Worm (Caenorhabditis elegans) whole organism, young adult: Measurements from ENCODE around the gene K08H2.10.

Experiments
- B0261.1 ChIP-seq: sonication (generic microtip); optimal IDR thresholded peaks from 2 replicates; lab custom pipeline; 2016; ENCODE audit warnings: mild to moderate bottlenecking, missing genetic modification characterization, moderate library complexity, missing compliant biosample characterization
- D2030.7 ChIP-seq: fragments of 200-800 bp; sonication (Bioruptor generic); IDR thresholded peaks from 2 replicates; pipeline ENCODE4 v1.3.6; 2022; ENCODE audit warnings: missing genetic modification reagents, missing genetic modification characterization, missing compliant biosample characterization
- F23B12.7 ChIP-seq: sonication (generic microtip); optimal IDR thresholded peaks from 2 replicates; lab custom pipeline; 2017; ENCODE audit warnings: missing genetic modification characterization, mild to moderate bottlenecking, missing compliant biosample characterization, antibody characterized with exemption, moderate library complexity; ENCODE audit not compliant: insufficient read depth
- F37B4.10 ChIP-seq: fragments of 200-800 bp; sonication (Bioruptor generic); IDR thresholded peaks from 2 replicates; pipeline ENCODE4 v1.3.6; 2022; ENCODE audit warnings: missing genetic modification characterization, missing compliant biosample characterization
- F49E8.2 ChIP-seq: sonication (generic microtip); optimal IDR thresholded peaks from 3 replicates; lab custom pipeline; 2017; ENCODE audit warnings: missing genetic modification characterization, mild to moderate bottlenecking, missing compliant biosample characterization, antibody characterized with exemption, moderate library complexity; ENCODE audit not compliant: insufficient read depth
- F52B5.7 ChIP-seq: sonication (generic microtip); optimal IDR thresholded peaks from 2 replicates; lab custom pipeline; 2016; ENCODE audit warnings: mild to moderate bottlenecking, missing genetic modification characterization, missing compliant biosample characterization
- Y53F4B.3 ChIP-seq: fragments of 200-800 bp; sonication (Bioruptor generic); IDR thresholded peaks from 2 replicates; pipeline ENCODE4 v1.3.6; 2022; ENCODE audit warnings: missing genetic modification reagents, missing genetic modification characterization, missing compliant biosample characterization
- Y56A3A.18 ChIP-seq: fragments of 200-800 bp; sonication (Bioruptor generic); IDR thresholded peaks from 2 replicates; pipeline ENCODE4 v1.3.6; 2022; ENCODE audit warnings: missing genetic modification reagents, missing genetic modification characterization, missing compliant biosample characterization
- ZK185.1 ChIP-seq: sonication (generic microtip); optimal IDR thresholded peaks from 2 replicates; lab custom pipeline; 2016; ENCODE audit warnings: mild to moderate bottlenecking, missing genetic modification characterization, missing compliant biosample characterization; ENCODE audit not compliant: poor library complexity, severe bottlenecking
- ama-1 ChIP-seq, 3 experiments: fragments of 150-350 bp in 1 of 3; sonication (generic microtip) in 2 of 3; optimal IDR thresholded peaks; 2 replicates each; lab custom pipeline; 2014 to 2018; ENCODE audit warnings: missing biosample characterization in 2 of 3, missing genetic modification characterization in 2 of 3, missing genetic modification reagents in 2 of 3
- aptf-3 ChIP-seq: fragments of 200-800 bp; sonication (Bioruptor generic); IDR thresholded peaks from 2 replicates; pipeline ENCODE4 v1.3.6; 2022; ENCODE audit warnings: missing genetic modification characterization, missing compliant biosample characterization
- athp-1 ChIP-seq: sonication (generic microtip); optimal IDR thresholded peaks from 2 replicates; lab custom pipeline; 2017; ENCODE audit warnings: mild to moderate bottlenecking, missing genetic modification characterization, missing compliant biosample characterization
- attf-5 ChIP-seq: fragments of 200-800 bp; sonication (Bioruptor generic); optimal IDR thresholded peaks from 2 replicates; lab custom pipeline; 2018; ENCODE audit warnings: mild to moderate bottlenecking, missing genetic modification characterization, missing compliant biosample characterization
- cebp-2 ChIP-seq: fragments of 200-800 bp; sonication (Bioruptor generic); IDR thresholded peaks from 2 replicates; pipeline ENCODE4 v1.3.6; 2022; ENCODE audit warnings: missing genetic modification characterization, missing compliant biosample characterization
- ceh-27 ChIP-seq: fragments of 200-800 bp; sonication (Bioruptor generic); optimal IDR thresholded peaks from 2 replicates; lab custom pipeline; 2018; ENCODE audit warnings: mild to moderate bottlenecking, missing genetic modification characterization, moderate library complexity, missing compliant biosample characterization
- ceh-40 ChIP-seq: fragments of 200-800 bp; sonication (Bioruptor generic); IDR thresholded peaks from 2 replicates; pipeline ENCODE4 v1.3.6; 2022; ENCODE audit warnings: missing genetic modification characterization, missing compliant biosample characterization
- ceh-91 ChIP-seq: fragments of 200-800 bp; sonication (Bioruptor generic); IDR thresholded peaks from 2 replicates; pipeline ENCODE4 v1.3.6; 2022; ENCODE audit warnings: missing genetic modification reagents, missing genetic modification characterization, missing compliant biosample characterization
- egl-18 ChIP-seq: fragments of 200-800 bp; sonication (Bioruptor generic); IDR thresholded peaks from 2 replicates; pipeline ENCODE4 v1.3.6; 2022; ENCODE audit warnings: missing genetic modification reagents, missing genetic modification characterization, missing compliant biosample characterization
- egrh-3 ChIP-seq: fragments of 200-800 bp; sonication (Bioruptor generic); IDR thresholded peaks from 2 replicates; pipeline ENCODE4 v1.3.6; 2022; ENCODE audit warnings: missing genetic modification reagents, missing genetic modification characterization, missing compliant biosample characterization
- ekl-4 ChIP-seq: fragments of 200-800 bp; sonication (Bioruptor generic); IDR thresholded peaks from 2 replicates; pipeline ENCODE4 v1.3.6; 2022; ENCODE audit warnings: missing genetic modification reagents, missing genetic modification characterization, missing compliant biosample characterization
- him-1 ChIP-seq: sonication (generic microtip); optimal IDR thresholded peaks from 2 replicates; lab custom pipeline; 2016; ENCODE audit warnings: missing genotype, missing genetic modification reagents, missing genetic modification characterization, missing compliant biosample characterization
- hmg-1.2 ChIP-seq: fragments of 200-800 bp; sonication (Bioruptor generic); IDR thresholded peaks from 2 replicates; pipeline ENCODE4 v1.3.6; 2022; ENCODE audit warnings: missing genetic modification reagents, missing genetic modification characterization, missing compliant biosample characterization
- hmg-20 ChIP-seq: fragments of 200-800 bp; sonication (Bioruptor generic); IDR thresholded peaks from 2 replicates; pipeline ENCODE4 v1.3.6; 2022; ENCODE audit warnings: missing genetic modification reagents, missing genetic modification characterization, missing compliant biosample characterization
- hrde-1 ChIP-seq: sonication (generic microtip); optimal IDR thresholded peaks from 2 replicates; lab custom pipeline; 2016; ENCODE audit warnings: missing genetic modification characterization, mild to moderate bottlenecking, missing compliant biosample characterization, moderate library complexity, missing genotype, missing genetic modification reagents, borderline replicate concordance
- lin-26 ChIP-seq: fragments of 200-800 bp; sonication (Bioruptor generic); IDR thresholded peaks from 2 replicates; pipeline ENCODE4 v1.3.6; 2022; ENCODE audit warnings: missing genetic modification reagents, missing genetic modification characterization, missing compliant biosample characterization
- mxl-1 ChIP-seq: sonication (generic microtip); optimal IDR thresholded peaks from 2 replicates; lab custom pipeline; 2016; ENCODE audit warnings: missing genetic modification characterization, missing compliant biosample characterization
- nfyb-1 ChIP-seq: fragments of 200-800 bp; sonication (Bioruptor generic); IDR thresholded peaks from 2 replicates; pipeline ENCODE4 v1.3.6; 2022; ENCODE audit warnings: missing genetic modification reagents, missing genetic modification characterization, missing compliant biosample characterization
- nhr-80 ChIP-seq: sonication (generic microtip); optimal IDR thresholded peaks from 2 replicates; lab custom pipeline; 2016; ENCODE audit warnings: missing genetic modification characterization, missing compliant biosample characterization
- nhr-90 ChIP-seq: sonication (generic microtip); optimal IDR thresholded peaks from 2 replicates; lab custom pipeline; 2016; ENCODE audit warnings: missing genotype, mild to moderate bottlenecking, missing genetic modification characterization, missing compliant biosample characterization
- pbrm-1 ChIP-seq: fragments of 200-800 bp; sonication (Bioruptor generic); IDR thresholded peaks from 2 replicates; pipeline ENCODE4 v1.3.6; 2022; ENCODE audit warnings: missing genetic modification reagents, missing genetic modification characterization, missing compliant biosample characterization
- rec-8 ChIP-seq, 2 experiments: sonication (generic microtip); optimal IDR thresholded peaks; 2 replicates each; lab custom pipeline; 2016; ENCODE audit warnings: mild to moderate bottlenecking in 2 of 2, missing genetic modification characterization in 2 of 2, missing genetic modification reagents in 2 of 2, missing genotype in 2 of 2, missing biosample characterization in 1 of 2, missing compliant biosample characterization in 1 of 2, moderate library complexity in 1 of 2
- repo-1 ChIP-seq: sonication (generic microtip); optimal IDR thresholded peaks from 2 replicates; lab custom pipeline; 2017; ENCODE audit warnings: mild to moderate bottlenecking, missing genetic modification characterization, missing compliant biosample characterization
- rpc-1 ChIP-seq, 2 experiments: fragments of 150-350 bp in 1 of 2; sonication (generic microtip) in 1 of 2; optimal IDR thresholded peaks; 2 replicates each; lab custom pipeline; 2014 to 2018; ENCODE audit warnings: missing biosample characterization in 1 of 2, missing genetic modification characterization in 1 of 2, missing genetic modification reagents in 1 of 2, missing genotype in 1 of 2
- snpc-3.4 ChIP-seq: sonication (generic microtip); optimal IDR thresholded peaks from 2 replicates; lab custom pipeline; 2017; ENCODE audit warnings: missing genetic modification characterization, mild to moderate bottlenecking, missing compliant biosample characterization, antibody characterized with exemption, moderate library complexity, missing genotype, missing genetic modification reagents
- snpc-4 ChIP-seq, 5 experiments: fragments of 150-350 bp in 1 of 5; sonication (generic microtip) in 4 of 5; optimal IDR thresholded peaks; 2 replicates each; lab custom pipeline; 2014 to 2018; ENCODE audit warnings: missing genetic modification characterization in 5 of 5, missing biosample characterization in 3 of 5, antibody characterized with exemption in 2 of 5, mild to moderate bottlenecking in 2 of 5, missing compliant biosample characterization in 2 of 5, missing genotype in 2 of 5, moderate library complexity in 2 of 5, missing genetic modification reagents in 1 of 5
- tbp1 ChIP-seq: fragments of 200-800 bp; sonication (Bioruptor generic); optimal IDR thresholded peaks from 2 replicates; lab custom pipeline; 2018; ENCODE audit warnings: mild to moderate bottlenecking, missing genetic modification characterization, missing compliant biosample characterization
- ztf-18 ChIP-seq: sonication (generic microtip); optimal IDR thresholded peaks from 2 replicates; lab custom pipeline; 2016; ENCODE audit warnings: missing genotype, mild to moderate bottlenecking, missing genetic modification characterization, missing compliant biosample characterization
- ztf-25 ChIP-seq: fragments of 200-800 bp; sonication (Bioruptor generic); IDR thresholded peaks from 2 replicates; pipeline ENCODE4 v1.3.6; 2022; ENCODE audit warnings: missing genetic modification reagents, missing genetic modification characterization, missing compliant biosample characterization

K08H2.10 gene

ce11 chrX:13283462-13283861 lies 25.9 kb downstream of the K08H2.10 start (continued):
- peak; percentile 83 for TF ChIP-seq B0261.1 (tag; lab: Kevin White, UChicago)
- 0 out of 2 replicates have a peak, but pooled peaks have one; percentile 27 for TF ChIP-seq ceh-40 (GFP tag; lab: Robert Waterston, UW)
- peak; percentile 65 for TF ChIP-seq ztf-18
- peak; percentile 51 for TF ChIP-seq hrde-1
- TF ChIP-seq nfyb-1 (GFP tag; lab: Robert Waterston, UW) = peak; percentile 60; the same call in 1 of the 2 replicates
- TF ChIP-seq hmg-1.2 (GFP tag; lab: Robert Waterston, UW) = peak; percentile 65
- TF ChIP-seq him-1 (tag; lab: Kevin White, UChicago) = peak; percentile 49
- TF ChIP-seq pbrm-1 = peak; percentile 73
- TF ChIP-seq ekl-4 (GFP tag; lab: Robert Waterston, UW) = 0 out of 2 replicates have a peak, but pooled peaks have one; percentile 52
- TF ChIP-seq D2030.7 = peak; percentile 79
- peak; percentile 70; the same call in 1 of the 2 replicates for TF ChIP-seq aptf-3 (GFP tag; lab: Robert Waterston, UW)
- TF ChIP-seq snpc-3.4 = peak; percentile 9
- TF ChIP-seq ceh-27 (GFP tag; lab: Kevin White, UChicago) = peak; percentile 1
- peak; percentile 89 for TF ChIP-seq ztf-25 (GFP tag; lab: Robert Waterston, UW)
- peak; percentile 92 for TF ChIP-seq rpc-1 (optimal IDR thresholded peaks at IDR 0.05; lab: Kevin White, UChicago)
- TF ChIP-seq rpc-1 (tag; optimal IDR thresholded peaks at IDR 0.05; lab: Kevin White, UChicago) = peak; percentile 97
- no peak for TF ChIP-seq cebp-2 (GFP tag; lab: Robert Waterston, UW)
- TF ChIP-seq Y56A3A.18 (GFP tag; lab: Robert Waterston, UW) = peak; percentile 57; the same call in 1 of the 2 replicates
- TF ChIP-seq egl-18 = no peak
- TF ChIP-seq attf-5 (GFP tag; lab: Kevin White, UChicago) = peak; percentile 25
- peak; percentile 48 for TF ChIP-seq ZK185.1
- TF ChIP-seq ceh-91 = no peak
- no peak for TF ChIP-seq hmg-20 (GFP tag; lab: Robert Waterston, UW)
- TF ChIP-seq snpc-4 (GFP tag; optimal IDR thresholded peaks at IDR 0.05; lab: Kevin White, UChicago) = peak; percentile 11
- TF ChIP-seq snpc-4 (tag; optimal IDR thresholded peaks at IDR 0.05; lab: Kevin White, UChicago) = peak in 1 of 4 experiments; percentile 34
- no peak for TF ChIP-seq repo-1 (tag; lab: Kevin White, UChicago)
- TF ChIP-seq ama-1 (optimal IDR thresholded peaks at IDR 0.05; lab: Kevin White, UChicago) = no peak
- TF ChIP-seq ama-1 (GFP tag; optimal IDR thresholded peaks at IDR 0.05; lab: Kevin White, UChicago) = peak in 1 of 2 experiments; percentile 91
- TF ChIP-seq lin-26 = peak; percentile 95
- peak; percentile 4 for TF ChIP-seq nhr-80
- TF ChIP-seq egrh-3 (GFP tag; lab: Robert Waterston, UW) = 0 out of 2 replicates have a peak, but pooled peaks have one; percentile 13
- peak; percentile 58 to 76 for TF ChIP-seq rec-8 (tag; optimal IDR thresholded peaks at IDR 0.05; lab: Kevin White, UChicago)
- TF ChIP-seq F23B12.7 (tag; lab: Kevin White, UChicago) = peak; percentile 43
- TF ChIP-seq mxl-1 (tag; lab: Kevin White, UChicago) = peak; percentile 81
- no peak for TF ChIP-seq F37B4.10 (GFP tag; lab: Robert Waterston, UW)
- peak; percentile 57 for TF ChIP-seq nhr-90 (tag; lab: Kevin White, UChicago)
- TF ChIP-seq F52B5.7 (tag; lab: Kevin White, UChicago) = peak; percentile 65
- peak; percentile 23 for TF ChIP-seq athp-1
- TF ChIP-seq tbp1 (GFP tag; lab: Kevin White, UChicago) = peak; percentile 92
- no peak for TF ChIP-seq F49E8.2 (tag; lab: Kevin White, UChicago)
- TF ChIP-seq Y53F4B.3 (GFP tag; lab: Robert Waterston, UW) = peak; percentile 49; the same call in 1 of the 2 replicates
